Worm (Caenorhabditis elegans): ENCODE results near the gene W05B10.3.

W05B10.3 gene

ce11 chrV:12637238-12637690 lies 24.3 kb downstream of the W05B10.3 start, which contains the start of gene F56H9.2 (continued):
- TF ChIP-seq F16B12.6 (tag; optimal IDR thresholded peaks at IDR 0.05), result no peak
- no peak for TF ChIP-seq C04F5.9 (tag; optimal IDR thresholded peaks at IDR 0.05)
- peak; percentile 70 for TF ChIP-seq nhr-47 (tag; optimal IDR thresholded peaks at IDR 0.05)
- no peak for TF ChIP-seq C34B4.2 (tag; optimal IDR thresholded peaks at IDR 0.05)
- peak; percentile 96 for TF ChIP-seq lin-14 (GFP tag; optimal IDR thresholded peaks at IDR 0.05)
- no peak for TF ChIP-seq efl-3 (GFP tag; optimal IDR thresholded peaks at IDR 0.05)
- no peak for TF ChIP-seq tlp-1 (tag; optimal IDR thresholded peaks at IDR 0.05)
- TF ChIP-seq ama-1 (optimal IDR thresholded peaks at IDR 0.05), result peak; percentile 36
- no peak for TF ChIP-seq hpl-2 (GFP tag; optimal IDR thresholded peaks at IDR 0.05)
- TF ChIP-seq tbx-2 (tag; optimal IDR thresholded peaks at IDR 0.05), result peak; percentile 83
- TF ChIP-seq snpc-4 (tag; optimal IDR thresholded peaks at IDR 0.05), result no peak
- 0 out of 2 replicates have a peak, but pooled peaks have one; percentile 2 for TF ChIP-seq isw-1 (GFP tag; IDR thresholded peaks at IDR 0.05)
- TF ChIP-seq C16A3.4 (tag; optimal IDR thresholded peaks at IDR 0.05), result peak; percentile 41
- TF ChIP-seq grh-1 (GFP tag; IDR thresholded peaks at IDR 0.05), result peak; percentile 69
- no peak for TF ChIP-seq zip-4 (GFP tag; optimal IDR thresholded peaks at IDR 0.05)
- no peak for TF ChIP-seq hlh-17 (GFP tag; optimal IDR thresholded peaks at IDR 0.05; ENCODE audit: borderline replicate concordance)
- no peak for TF ChIP-seq nhr-237 (tag; optimal IDR thresholded peaks at IDR 0.05)
- no peak for TF ChIP-seq mab-9 (GFP tag; IDR thresholded peaks at IDR 0.05)
- no peak for TF ChIP-seq aha-1 (tag; optimal IDR thresholded peaks at IDR 0.05)
- peak; percentile 94 for TF ChIP-seq nhr-19 (GFP tag; conservative IDR thresholded peaks at IDR 0.05)
- TF ChIP-seq nhr-11 (tag; optimal IDR thresholded peaks at IDR 0.05), result no peak
- no peak for TF ChIP-seq snu-23 (GFP tag; optimal IDR thresholded peaks at IDR 0.05)
- TF ChIP-seq zag-1 (tag; optimal IDR thresholded peaks at IDR 0.05), result no peak
- peak; percentile 46 for TF ChIP-seq unc-86 (tag; optimal IDR thresholded peaks at IDR 0.05)
- no peak for TF ChIP-seq unc-30 (tag; optimal IDR thresholded peaks at IDR 0.05)
- peak in 2 of 3 experiments; percentile 7 to 51 for TF ChIP-seq ceh-82 (tag; optimal IDR thresholded peaks at IDR 0.05)
- TF ChIP-seq mep-1 (tag; optimal IDR thresholded peaks at IDR 0.05), result peak; percentile 72
- no peak for TF ChIP-seq ets-5 (GFP tag; IDR thresholded peaks at IDR 0.05)
- TF ChIP-seq lin-39 (tag; optimal IDR thresholded peaks at IDR 0.05), result peak; percentile 10
- TF ChIP-seq aly-2 (tag; optimal IDR thresholded peaks at IDR 0.05), result no peak
- no peak for TF ChIP-seq alr-1 (tag; optimal IDR thresholded peaks at IDR 0.05; ENCODE audit: borderline replicate concordance)
- TF ChIP-seq ceh-88 (GFP tag; IDR thresholded peaks at IDR 0.05), result no peak
- peak; percentile 43 to 83 for TF ChIP-seq lin-35 (GFP tag; optimal IDR thresholded peaks at IDR 0.05)
- TF ChIP-seq xbp-1 (tag; optimal IDR thresholded peaks at IDR 0.05), result peak; percentile 61
- TF ChIP-seq nhr-20 (tag; optimal IDR thresholded peaks at IDR 0.05), result peak; percentile 98
- TF ChIP-seq rnt-1 (tag; optimal IDR thresholded peaks at IDR 0.05), result peak; percentile 88
- TF ChIP-seq ceh-8 (GFP tag; optimal IDR thresholded peaks at IDR 0.05), result no peak
- peak; percentile 89 for TF ChIP-seq elt-2 (tag; optimal IDR thresholded peaks at IDR 0.05)
- TF ChIP-seq egl-13 (tag; optimal IDR thresholded peaks at IDR 0.05), result no peak
- TF ChIP-seq unc-130 (tag; optimal IDR thresholded peaks at IDR 0.05), result peak; percentile 94
- TF ChIP-seq lir-3 (tag; optimal IDR thresholded peaks at IDR 0.05; ENCODE audit: poor library complexity), result peak; percentile 46
- peak; percentile 82 for TF ChIP-seq dsc-1 (tag; optimal IDR thresholded peaks at IDR 0.05)
- TF ChIP-seq pag-3 (tag; optimal IDR thresholded peaks at IDR 0.05; ENCODE audit: borderline replicate concordance, insufficient read depth), result no peak
- TF ChIP-seq unc-62 (GFP tag; optimal IDR thresholded peaks at IDR 0.05), result no peak
- TF ChIP-seq efl-1 (optimal IDR thresholded peaks at IDR 0.05), result peak; percentile 44 to 46
- peak; percentile 14 to 92 for TF ChIP-seq efl-1 (GFP tag; optimal IDR thresholded peaks at IDR 0.05 in 1 of 2)
- TF ChIP-seq ceh-63 (GFP tag; optimal IDR thresholded peaks at IDR 0.05), result no peak
- peak in 1 of 2 experiments; percentile 96 for TF ChIP-seq mdl-1 (tag; optimal IDR thresholded peaks at IDR 0.05)
- TF ChIP-seq fkh-10 (GFP tag; optimal IDR thresholded peaks at IDR 0.05), result no peak
- peak; percentile 74 for TF ChIP-seq swsn-7 (tag; optimal IDR thresholded peaks at IDR 0.05)
- no peak for TF ChIP-seq nhr-28 (tag; optimal IDR thresholded peaks at IDR 0.05)
- no peak for TF ChIP-seq lin-15B (tag; optimal IDR thresholded peaks at IDR 0.05)
- TF ChIP-seq ztf-11 (tag; optimal IDR thresholded peaks at IDR 0.05), result peak in 1 of 2 experiments; percentile 27

Data from whole organism, L1 larva.